Worm (Caenorhabditis elegans): ENCODE measurements around the gene T13C5.10.

ce11 chrX:6216551-6216950 is 28.6 kb downstream of the T13C5.10 start, which contains the start of gene lrch-1:
- TF ChIP-seq flt-1 (GFP tag; IDR thresholded peaks at IDR 0.05) (no peak), ama-1 (optimal IDR thresholded peaks at IDR 0.05) (no peak), tbx-11 (GFP tag; IDR thresholded peaks at IDR 0.05) (no peak), pes-1 (GFP tag; IDR thresholded peaks at IDR 0.05) (no peak)

All from whole organism, early embryonic.